Worm (Caenorhabditis elegans) whole organism, L3 larva: ENCODE data around the gene gmps-1.

Source experiments
- aly-2 ChIP-seq: fragments of 150-350 bp; optimal IDR thresholded peaks from 2 replicates; lab custom pipeline; 2014; ENCODE audit warnings: missing biosample characterization, missing genetic modification characterization
- ama-1 ChIP-seq: fragments of 150-350 bp; optimal IDR thresholded peaks from 2 replicates; lab custom pipeline; 2018
- fkh-10 ChIP-seq: sonication (generic microtip); optimal IDR thresholded peaks from 2 replicates; lab custom pipeline; 2017; ENCODE audit warnings: missing biosample characterization, missing genetic modification reagents, missing genetic modification characterization
- nhr-67 ChIP-seq: fragments of 150-350 bp; optimal IDR thresholded peaks from 2 replicates; lab custom pipeline; 2014; ENCODE audit warnings: missing biosample characterization, missing genetic modification characterization
- snpc-4 ChIP-seq: fragments of 150-350 bp; optimal IDR thresholded peaks from 2 replicates; lab custom pipeline; 2014; ENCODE audit warnings: missing biosample characterization, missing genetic modification characterization
- ztf-4 ChIP-seq: fragments of 150-350 bp; optimal IDR thresholded peaks from 2 replicates; lab custom pipeline; 2014; ENCODE audit warnings: missing biosample characterization, missing genetic modification characterization

DNA sequence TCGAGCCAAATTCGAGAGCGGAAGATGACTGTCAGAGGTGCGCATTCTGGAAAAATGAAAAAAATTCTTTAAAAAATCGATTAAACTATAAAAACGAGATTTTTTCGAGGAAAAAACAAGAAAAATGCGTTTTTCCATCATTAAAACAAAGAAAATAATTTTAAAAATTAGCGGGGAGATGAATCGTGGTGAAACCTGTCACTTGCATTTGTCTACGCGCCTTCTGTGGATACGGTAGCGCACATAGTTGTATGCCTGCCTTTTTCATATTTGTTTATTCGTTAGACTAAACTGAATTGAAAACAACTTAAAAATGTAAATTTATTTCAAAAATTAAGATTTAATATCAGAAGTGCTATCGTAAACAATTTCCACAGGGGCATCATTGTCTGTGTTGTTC is 15.9 kb upstream of the gmps-1 start, which contains the start of gene egg-3:
- TF ChIP-seq aly-2 (tag; lab: Kevin White, UChicago) (no peak), snpc-4 (tag; lab: Kevin White, UChicago) (no peak), nhr-67 (no peak), ztf-4 (tag; lab: Kevin White, UChicago) (no peak), fkh-10 (GFP tag; lab: Kevin White, UChicago) (no peak), ama-1 (lab: Kevin White, UChicago) (no peak)
